Worm (Caenorhabditis elegans): Measurements from ENCODE around the gene lgc-10.

ce11 chrIV:6419031-6419582 lies 38.3 kb downstream of the lgc-10 start, which contains the start of the genes Y73B6BL.23 and htp-2:
- no peak for TF ChIP-seq ceh-36 (tag; optimal IDR thresholded peaks at IDR 0.05)
- TF ChIP-seq tbx-37 (GFP tag; conservative IDR thresholded peaks at IDR 0.05): no peak
- TF ChIP-seq hmg-4 (GFP tag; optimal IDR thresholded peaks at IDR 0.05): no peak
- TF ChIP-seq sea-1 (GFP tag; conservative IDR thresholded peaks at IDR 0.05): no peak
- no peak for TF ChIP-seq flt-1 (GFP tag; IDR thresholded peaks at IDR 0.05)
- no peak for TF ChIP-seq ama-1 (optimal IDR thresholded peaks at IDR 0.05)
- TF ChIP-seq hnd-1 (tag; optimal IDR thresholded peaks at IDR 0.05): no peak
- no peak for TF ChIP-seq hmbx-1 (tag; optimal IDR thresholded peaks at IDR 0.05)
